Worm (Caenorhabditis elegans): ENCODE results near the gene npp-5.
A peak's percentile ranks its signal among the peaks of the same experiment; 100 is the strongest.

The npp-5 gene

DNA sequence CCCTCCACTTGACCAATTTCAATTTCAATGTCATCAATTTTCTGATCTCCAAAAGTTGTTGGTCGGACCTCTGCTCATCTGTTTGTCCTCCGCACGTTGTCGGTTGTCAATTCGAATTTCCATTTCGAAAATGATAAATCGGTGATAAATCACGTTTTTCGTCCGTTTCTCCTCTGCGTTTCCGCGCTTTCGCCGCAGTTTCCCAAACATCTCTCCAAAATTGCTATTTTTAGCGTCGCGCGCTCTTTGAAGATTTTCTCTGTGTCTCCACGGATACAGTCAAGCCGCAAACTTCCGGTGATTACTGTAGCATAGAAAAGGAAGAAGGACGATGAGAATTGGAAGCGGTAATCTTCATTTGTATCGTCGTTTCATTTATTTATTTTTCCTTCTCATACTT, 42.4 kb upstream of the npp-5 start:
- no peak for TF ChIP-seq ceh-13 (GFP tag; optimal IDR thresholded peaks at IDR 0.05)
- no peak for TF ChIP-seq ama-1 (optimal IDR thresholded peaks at IDR 0.05)
- no peak for TF ChIP-seq B0310.2 (tag; optimal IDR thresholded peaks at IDR 0.05)
- no peak for TF ChIP-seq scrt-1 (GFP tag; IDR thresholded peaks at IDR 0.05)
- TF ChIP-seq tbx-37 (GFP tag; conservative IDR thresholded peaks at IDR 0.05), result no peak

- TF ChIP-seq hmbx-1 (tag; optimal IDR thresholded peaks at IDR 0.05), result no peak
Observed at ce11 chrII:11637817-11638216, 38.2 kb upstream of the npp-5 start.

DNA sequence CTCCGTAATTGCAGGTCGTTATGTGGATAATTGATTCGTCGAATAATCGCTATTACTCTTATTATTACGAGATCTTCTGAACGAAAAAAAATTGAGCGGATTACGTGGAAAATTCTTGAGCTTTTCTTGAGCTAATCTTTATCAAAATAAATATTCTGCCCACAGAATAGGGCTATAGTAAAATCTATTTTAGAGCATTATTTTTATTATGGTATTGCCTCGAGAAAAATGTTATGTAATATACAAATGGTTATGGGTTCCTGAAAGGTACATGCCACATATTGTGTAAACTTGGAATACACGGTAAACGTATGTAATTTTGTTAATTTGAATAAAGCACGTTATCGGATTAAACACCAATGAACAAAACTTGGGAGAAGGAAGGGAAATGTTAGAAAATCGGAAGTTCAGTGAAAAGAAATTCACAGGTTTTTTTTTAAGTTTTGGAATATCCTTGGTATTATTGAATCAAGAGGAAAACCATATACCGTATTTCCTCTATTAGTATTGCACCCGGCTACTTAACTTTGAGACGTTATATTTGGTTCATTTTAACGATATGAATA, 37.7 kb upstream of the npp-5 start:
- TF ChIP-seq F13C5.2 (tag; optimal IDR thresholded peaks at IDR 0.05), result no peak
- TF ChIP-seq pes-1 (GFP tag; IDR thresholded peaks at IDR 0.05), result no peak
- TF ChIP-seq ama-1 (optimal IDR thresholded peaks at IDR 0.05), result no peak
- TF ChIP-seq ets-7 (tag; optimal IDR thresholded peaks at IDR 0.05), result no peak
- no peak for TF ChIP-seq tbx-11 (GFP tag; IDR thresholded peaks at IDR 0.05)
- no peak for TF ChIP-seq tra-4 (tag; optimal IDR thresholded peaks at IDR 0.05)
- peak; percentile 23 for TF ChIP-seq ceh-36 (tag; optimal IDR thresholded peaks at IDR 0.05)
- TF ChIP-seq hnd-1 (tag; optimal IDR thresholded peaks at IDR 0.05), result no peak
- no peak for TF ChIP-seq aly-1 (tag; optimal IDR thresholded peaks at IDR 0.05)
- peak; percentile 27; the same call in 1 of the 2 replicates for TF ChIP-seq tbx-37 (GFP tag; conservative IDR thresholded peaks at IDR 0.05)
- TF ChIP-seq B0310.2 (tag; optimal IDR thresholded peaks at IDR 0.05), result peak; percentile 1
- no peak for TF ChIP-seq sea-1 (GFP tag; conservative IDR thresholded peaks at IDR 0.05)
- TF ChIP-seq flt-1 (GFP tag; IDR thresholded peaks at IDR 0.05), result no peak

ce11 chrII:11636617-11637016, 37.0 kb upstream of the npp-5 start:
- no peak for TF ChIP-seq flt-1 (GFP tag; IDR thresholded peaks at IDR 0.05)
- TF ChIP-seq hmg-4 (GFP tag; optimal IDR thresholded peaks at IDR 0.05), result peak; percentile 56
- no peak for TF ChIP-seq B0310.2 (tag; optimal IDR thresholded peaks at IDR 0.05)
- TF ChIP-seq hmbx-1 (tag; optimal IDR thresholded peaks at IDR 0.05), result no peak
- TF ChIP-seq ama-1 (optimal IDR thresholded peaks at IDR 0.05), result peak; percentile 51
- TF ChIP-seq sea-1 (GFP tag; conservative IDR thresholded peaks at IDR 0.05), result peak; percentile 39; the same call in 1 of the 2 replicates
- no peak for TF ChIP-seq ceh-36 (tag; optimal IDR thresholded peaks at IDR 0.05)
- TF ChIP-seq scrt-1 (GFP tag; IDR thresholded peaks at IDR 0.05), result no peak

DNA sequence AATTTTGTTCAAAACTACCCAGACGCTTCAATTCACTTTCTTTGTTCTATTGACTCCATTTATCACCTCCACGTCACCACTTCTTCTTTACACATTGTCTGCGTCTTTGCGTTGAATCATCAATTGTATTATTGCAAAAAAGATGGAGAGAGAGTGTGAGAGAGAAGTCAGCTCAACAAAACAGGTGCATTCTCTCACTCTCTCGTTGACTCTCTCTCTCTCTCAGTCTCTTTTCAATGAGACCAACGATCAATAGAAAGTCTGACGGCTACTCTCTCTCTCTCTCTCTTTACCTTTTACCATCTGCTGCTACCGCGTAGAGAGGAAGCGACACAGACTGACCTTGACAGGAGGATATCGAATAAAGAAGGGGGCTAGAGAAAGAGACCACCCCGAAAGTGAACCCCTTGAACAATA, 36.1 kb upstream of the npp-5 start:
- TF ChIP-seq ceh-36 (tag; optimal IDR thresholded peaks at IDR 0.05) (peak; percentile 35), tbx-11 (GFP tag; IDR thresholded peaks at IDR 0.05) (no peak), pes-1 (GFP tag; IDR thresholded peaks at IDR 0.05) (no peak), flt-1 (GFP tag; IDR thresholded peaks at IDR 0.05) (0 out of 2 replicates have a peak, but pooled peaks have one; percentile 10), scrt-1 (GFP tag; IDR thresholded peaks at IDR 0.05) (0 out of 2 replicates have a peak, but pooled peaks have one; percentile 40), sea-1 (GFP tag; conservative IDR thresholded peaks at IDR 0.05) (no peak), tra-4 (tag; optimal IDR thresholded peaks at IDR 0.05) (no peak), F13C5.2 (tag; optimal IDR thresholded peaks at IDR 0.05) (peak; percentile 37), hmbx-1 (tag; optimal IDR thresholded peaks at IDR 0.05) (no peak), ceh-13 (GFP tag; optimal IDR thresholded peaks at IDR 0.05) (no peak), hnd-1 (tag; optimal IDR thresholded peaks at IDR 0.05) (no peak), ets-7 (tag; optimal IDR thresholded peaks at IDR 0.05) (peak; percentile 7), tbx-37 (GFP tag; conservative IDR thresholded peaks at IDR 0.05) (no peak), aly-1 (tag; optimal IDR thresholded peaks at IDR 0.05) (no peak), B0310.2 (tag; optimal IDR thresholded peaks at IDR 0.05) (no peak), ama-1 (optimal IDR thresholded peaks at IDR 0.05) (peak; percentile 90), hmg-4 (GFP tag; optimal IDR thresholded peaks at IDR 0.05) (peak; percentile 74)

ce11 chrII:11634681-11635527, 35.3 kb upstream of the npp-5 start:
- TF ChIP-seq scrt-1 (GFP tag; IDR thresholded peaks at IDR 0.05) (peak; percentile 58; the same call in 1 of the 2 replicates), F13C5.2 (tag; optimal IDR thresholded peaks at IDR 0.05) (peak; percentile 83), tra-4 (tag; optimal IDR thresholded peaks at IDR 0.05) (peak; percentile 8), flt-1 (GFP tag; IDR thresholded peaks at IDR 0.05) (peak; percentile 57), sea-1 (GFP tag; conservative IDR thresholded peaks at IDR 0.05) (peak; percentile 70), hmbx-1 (tag; optimal IDR thresholded peaks at IDR 0.05) (no peak), aly-1 (tag; optimal IDR thresholded peaks at IDR 0.05) (peak; percentile 61), ama-1 (optimal IDR thresholded peaks at IDR 0.05) (peak; percentile 60), B0310.2 (tag; optimal IDR thresholded peaks at IDR 0.05) (no peak), pes-1 (GFP tag; IDR thresholded peaks at IDR 0.05) (no peak; the same call in 1 of the 2 replicates), hnd-1 (tag; optimal IDR thresholded peaks at IDR 0.05) (peak; percentile 15), hmg-4 (GFP tag; optimal IDR thresholded peaks at IDR 0.05) (peak; percentile 92), ceh-36 (tag; optimal IDR thresholded peaks at IDR 0.05) (no peak), ets-7 (tag; optimal IDR thresholded peaks at IDR 0.05) (peak; percentile 37), tbx-37 (GFP tag; conservative IDR thresholded peaks at IDR 0.05) (no peak), ceh-13 (GFP tag; optimal IDR thresholded peaks at IDR 0.05) (peak; percentile 39), tbx-11 (GFP tag; IDR thresholded peaks at IDR 0.05) (peak; percentile 55; the same call in 1 of the 2 replicates)

DNA sequence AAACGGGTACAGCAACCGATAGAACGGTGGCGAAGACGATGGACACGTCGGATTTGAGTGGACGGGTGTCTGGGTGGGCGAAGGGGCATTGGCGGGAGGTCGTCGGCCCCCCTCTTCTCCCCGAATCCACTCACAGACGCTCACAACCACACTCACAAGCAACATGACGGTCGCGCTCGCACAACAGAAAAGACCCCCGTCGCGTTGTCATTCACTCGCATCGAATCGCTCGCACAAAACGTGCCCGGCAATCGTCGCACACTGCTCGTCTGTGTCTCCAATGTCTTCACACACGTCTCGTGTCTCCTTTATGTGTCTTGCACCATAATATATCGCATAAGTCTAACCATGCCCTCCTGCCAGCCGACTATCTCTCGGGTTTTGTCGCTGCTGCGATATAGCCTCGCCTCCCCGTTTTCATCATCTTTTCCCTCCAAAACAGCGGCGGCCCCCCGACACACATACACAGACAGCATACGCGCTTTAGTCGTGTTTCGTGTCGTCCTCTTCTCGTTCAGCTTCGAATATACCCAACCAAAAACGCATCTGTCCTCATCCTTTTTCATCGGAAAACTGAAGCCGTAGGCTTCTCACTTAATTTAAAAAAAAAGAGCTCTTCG, 34.6 kb upstream of the npp-5 start:
- TF ChIP-seq flt-1 (GFP tag; IDR thresholded peaks at IDR 0.05) (peak; percentile 4; the same call in 1 of the 2 replicates), B0310.2 (tag; optimal IDR thresholded peaks at IDR 0.05) (peak; percentile 66), F13C5.2 (tag; optimal IDR thresholded peaks at IDR 0.05) (peak; percentile 23), scrt-1 (GFP tag; IDR thresholded peaks at IDR 0.05) (0 out of 2 replicates have a peak, but pooled peaks have one; percentile 50), ets-7 (tag; optimal IDR thresholded peaks at IDR 0.05) (peak; percentile 36), ama-1 (optimal IDR thresholded peaks at IDR 0.05) (no peak), sea-1 (GFP tag; conservative IDR thresholded peaks at IDR 0.05) (0 out of 2 replicates have a peak, but pooled peaks have one; percentile 13), ceh-36 (tag; optimal IDR thresholded peaks at IDR 0.05) (peak; percentile 2), tra-4 (tag; optimal IDR thresholded peaks at IDR 0.05) (no peak), tbx-37 (GFP tag; conservative IDR thresholded peaks at IDR 0.05) (no peak), aly-1 (tag; optimal IDR thresholded peaks at IDR 0.05) (no peak), hmg-4 (GFP tag; optimal IDR thresholded peaks at IDR 0.05) (peak; percentile 90), hmbx-1 (tag; optimal IDR thresholded peaks at IDR 0.05) (no peak)

All from whole organism, early embryonic.